Worm (Caenorhabditis elegans): ENCODE data around the gene col-85.

The col-85 gene

DNA sequence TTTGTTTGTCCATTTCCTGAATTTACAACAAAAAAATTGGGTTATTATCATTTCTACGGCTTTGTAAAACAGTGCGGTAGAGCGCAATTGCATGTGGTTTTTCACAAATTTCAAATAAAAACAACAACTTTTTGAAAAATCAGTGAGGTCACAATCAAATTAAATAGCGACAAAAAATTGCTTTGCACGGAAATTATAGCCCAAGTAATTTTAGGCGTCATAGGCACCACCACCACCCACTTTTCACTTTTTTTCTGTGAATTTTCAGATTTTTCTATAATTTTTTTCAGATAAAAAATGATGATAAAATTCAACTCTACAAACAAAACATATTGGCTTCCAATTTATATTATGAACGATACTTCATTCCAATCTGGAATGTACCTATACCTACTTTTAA lies 37.6 kb downstream of the col-85 start, which contains the start of gene sre-38:
Gene sre-38 (plus strand): TSS at position 301 of the 400 bp plus-strand sequence.
- TF ChIP-seq nfya-1 (tag; optimal IDR thresholded peaks at IDR 0.05; ENCODE audit: insufficient read depth) (no peak), nhr-23 (tag; optimal IDR thresholded peaks at IDR 0.05) (no peak), unc-39 (tag; optimal IDR thresholded peaks at IDR 0.05) (no peak), ama-1 (optimal IDR thresholded peaks at IDR 0.05) (no peak), nhr-76 (tag; optimal IDR thresholded peaks at IDR 0.05) (no peak), lin-15B (tag; optimal IDR thresholded peaks at IDR 0.05) (no peak), skn-1 (tag; optimal IDR thresholded peaks at IDR 0.05) (no peak), nhr-67 (tag; optimal IDR thresholded peaks at IDR 0.05) (no peak), lin-39 (tag; optimal IDR thresholded peaks at IDR 0.05) (no peak), fkh-10 (GFP tag; optimal IDR thresholded peaks at IDR 0.05) (no peak), elt-2 (tag; optimal IDR thresholded peaks at IDR 0.05) (no peak), hmg-11 (tag; optimal IDR thresholded peaks at IDR 0.05) (no peak), fkh-2 (tag; optimal IDR thresholded peaks at IDR 0.05) (no peak)

DNA sequence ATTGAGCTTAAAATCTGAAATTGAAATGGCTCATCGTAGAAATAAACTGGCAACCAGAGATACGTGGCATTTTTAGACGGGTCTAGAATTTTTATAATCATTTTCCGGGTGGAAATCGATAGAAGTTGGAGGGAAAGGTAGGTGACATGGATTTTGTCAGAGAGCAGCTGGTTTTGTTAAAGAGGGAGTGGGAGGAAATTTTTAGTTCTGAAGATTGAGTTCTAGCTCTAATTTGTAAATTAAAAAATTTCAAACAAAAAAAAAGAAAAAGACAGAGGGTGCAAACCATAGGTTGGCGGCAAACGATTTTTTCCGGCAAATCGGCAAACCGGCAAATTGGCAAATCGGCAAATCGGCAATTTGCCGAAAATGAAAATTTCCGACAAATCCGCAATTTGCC lies 38.3 kb downstream of the col-85 start, which contains the start of gene sre-32:
Gene sre-32 (minus strand): TSS at position 101 of the 400 bp plus-strand sequence.
- no peak for TF ChIP-seq ztf-11 (tag; optimal IDR thresholded peaks at IDR 0.05)
- no peak for TF ChIP-seq nhr-23 (tag; optimal IDR thresholded peaks at IDR 0.05)
- TF ChIP-seq nhr-76 (tag; optimal IDR thresholded peaks at IDR 0.05) = no peak
- TF ChIP-seq nhr-67 (tag; optimal IDR thresholded peaks at IDR 0.05) = no peak
- TF ChIP-seq egl-5 (tag; optimal IDR thresholded peaks at IDR 0.05) = no peak
- TF ChIP-seq aly-2 (tag; optimal IDR thresholded peaks at IDR 0.05) = no peak
- no peak for TF ChIP-seq nfya-1 (tag; optimal IDR thresholded peaks at IDR 0.05; ENCODE audit: insufficient read depth)
- no peak for TF ChIP-seq lin-39 (tag; optimal IDR thresholded peaks at IDR 0.05)
- no peak for TF ChIP-seq mdl-1 (tag; optimal IDR thresholded peaks at IDR 0.05)
- TF ChIP-seq nhr-43 (tag; optimal IDR thresholded peaks at IDR 0.05; ENCODE audit: poor library complexity, severe bottlenecking) = no peak
- no peak for TF ChIP-seq eor-1 (tag; optimal IDR thresholded peaks at IDR 0.05)
- no peak for TF ChIP-seq nhr-237 (tag; optimal IDR thresholded peaks at IDR 0.05)
- no peak for TF ChIP-seq fos-1 (tag; optimal IDR thresholded peaks at IDR 0.05)
- TF ChIP-seq zag-1 (tag; optimal IDR thresholded peaks at IDR 0.05) = no peak
- no peak for TF ChIP-seq ceh-82 (tag; optimal IDR thresholded peaks at IDR 0.05)
- no peak for TF ChIP-seq mml-1 (tag; optimal IDR thresholded peaks at IDR 0.05)
- TF ChIP-seq snpc-4 (tag; optimal IDR thresholded peaks at IDR 0.05) = no peak

DNA sequence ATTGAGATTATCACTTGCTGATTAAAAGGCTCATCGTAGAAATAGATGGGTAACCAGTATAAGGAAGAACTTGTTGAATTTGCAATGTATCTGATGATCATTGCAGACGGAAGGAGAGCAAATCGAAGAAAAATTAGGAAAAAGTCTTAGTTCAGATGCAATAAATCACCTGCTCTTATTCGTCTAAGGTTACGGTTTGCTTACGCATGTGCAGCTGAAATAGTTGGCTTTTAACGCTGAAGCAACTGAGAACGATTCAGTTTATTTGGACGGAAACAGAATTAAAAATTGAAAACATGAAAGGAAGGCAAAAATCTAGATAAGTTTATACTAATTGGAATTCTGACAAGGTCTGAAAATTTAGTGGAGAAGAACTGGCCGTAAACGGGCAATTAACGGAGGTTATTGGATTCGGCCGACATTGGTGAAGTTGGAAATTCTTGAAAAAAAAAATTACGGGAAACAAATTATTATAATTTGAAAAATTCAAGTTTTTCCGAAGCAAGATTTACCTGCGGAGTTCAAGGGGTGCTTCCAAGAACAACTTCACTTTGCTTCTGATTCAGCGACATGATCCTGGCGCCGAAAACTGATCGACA lies 42.0 kb downstream of the col-85 start, which contains the start of the genes sre-35 and sre-33:
Gene sre-35 (minus strand): TSS at position 101 of the 599 bp plus-strand sequence.
Gene sre-33 (plus strand): TSS at position 549 of the 599 bp plus-strand sequence.
- TF ChIP-seq elt-1 (tag; optimal IDR thresholded peaks at IDR 0.05) = no peak
- no peak for TF ChIP-seq sea-2 (GFP tag; optimal IDR thresholded peaks at IDR 0.05)
- no peak for TF ChIP-seq nfya-1 (tag; optimal IDR thresholded peaks at IDR 0.05; ENCODE audit: insufficient read depth)
- TF ChIP-seq nhr-12 (tag; optimal IDR thresholded peaks at IDR 0.05) = no peak
- TF ChIP-seq lin-39 (tag; optimal IDR thresholded peaks at IDR 0.05) = no peak
- no peak for TF ChIP-seq nhr-23 (tag; optimal IDR thresholded peaks at IDR 0.05)
- no peak for TF ChIP-seq nhr-67 (tag; optimal IDR thresholded peaks at IDR 0.05)
- no peak for TF ChIP-seq nhr-28 (tag; optimal IDR thresholded peaks at IDR 0.05)
- TF ChIP-seq pha-4 (tag; optimal IDR thresholded peaks at IDR 0.05) = no peak
- TF ChIP-seq tbx-2 (tag; optimal IDR thresholded peaks at IDR 0.05) = no peak
- TF ChIP-seq aly-2 (tag; optimal IDR thresholded peaks at IDR 0.05) = no peak
- TF ChIP-seq ama-1 (optimal IDR thresholded peaks at IDR 0.05) = no peak
- no peak for TF ChIP-seq ztf-11 (tag; optimal IDR thresholded peaks at IDR 0.05)
- no peak for TF ChIP-seq nhr-76 (tag; optimal IDR thresholded peaks at IDR 0.05)
- no peak for TF ChIP-seq mml-1 (tag; optimal IDR thresholded peaks at IDR 0.05)
- no peak for TF ChIP-seq lsy-12 (tag; optimal IDR thresholded peaks at IDR 0.05)
- TF ChIP-seq ceh-16 (tag; optimal IDR thresholded peaks at IDR 0.05) = no peak

DNA sequence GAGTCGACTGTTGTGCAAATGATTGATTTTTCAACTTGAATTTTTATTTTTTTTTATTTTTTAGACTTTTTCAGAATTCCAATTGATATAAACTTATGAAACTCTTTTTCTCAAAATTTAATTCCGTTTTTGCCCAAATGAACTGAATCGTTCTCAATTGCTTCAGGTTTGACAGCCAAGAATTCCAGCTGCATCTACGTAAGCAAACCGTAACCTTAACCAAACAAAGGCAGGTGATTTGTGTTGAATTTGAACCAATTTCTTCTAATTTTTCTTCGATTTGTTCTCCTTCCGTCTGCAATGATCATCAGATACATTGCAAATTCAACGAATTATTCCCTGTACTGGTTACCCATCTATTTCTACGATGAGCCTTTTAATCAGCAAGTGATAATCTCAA lies 45.0 kb downstream of the col-85 start, which contains the start of gene sre-34:
Gene sre-34 (plus strand): TSS at position 301 of the 400 bp plus-strand sequence.
- TF ChIP-seq skn-1 (tag; optimal IDR thresholded peaks at IDR 0.05) (no peak), ceh-82 (tag; optimal IDR thresholded peaks at IDR 0.05) (no peak), nhr-237 (tag; optimal IDR thresholded peaks at IDR 0.05) (no peak), ztf-4 (tag; optimal IDR thresholded peaks at IDR 0.05) (no peak), unc-39 (tag; optimal IDR thresholded peaks at IDR 0.05) (no peak), elt-1 (tag; optimal IDR thresholded peaks at IDR 0.05) (no peak), ztf-11 (tag; optimal IDR thresholded peaks at IDR 0.05) (no peak), unc-62 (GFP tag; optimal IDR thresholded peaks at IDR 0.05) (no peak), zag-1 (tag; optimal IDR thresholded peaks at IDR 0.05) (no peak), egl-5 (tag; optimal IDR thresholded peaks at IDR 0.05) (no peak)

All from whole organism, L3 larva.